Fruit fly (Drosophila melanogaster) whole organism, embryonic: ENCODE results near the gene CG46309.

ENCODE experiments used
- Asciz ChIP-seq: fragments of 200-800 bp; sonication (Bioruptor generic); optimal IDR thresholded peaks from 2 replicates; lab custom pipeline; 2017; ENCODE audit warnings: missing biosample characterization, mild to moderate bottlenecking, missing genetic modification characterization, missing genetic modification reagents
- Atf3 ChIP-seq: fragments of 200-800 bp; sonication (Bioruptor generic); optimal IDR thresholded peaks from 3 replicates; lab custom pipeline; 2016; ENCODE audit warnings: missing biosample characterization, missing genetic modification characterization
- Bdp1 ChIP-seq: fragments of 200-800 bp; sonication (Bioruptor generic); optimal IDR thresholded peaks from 3 replicates; lab custom pipeline; 2016; ENCODE audit warnings: missing biosample characterization, missing genetic modification characterization
- CG11696 ChIP-seq: fragments of 200-800 bp; sonication (Bioruptor generic); IDR thresholded peaks from 2 replicates; pipeline ENCODE4 v1.3.6; 2022; ENCODE audit warnings: missing biosample characterization, missing genetic modification characterization
- CG11723 ChIP-seq: fragments of 200-800 bp; sonication (Bioruptor generic); optimal IDR thresholded peaks from 2 replicates; lab custom pipeline; 2017; ENCODE audit warnings: missing biosample characterization, mild to moderate bottlenecking, missing genetic modification characterization
- CG12769 ChIP-seq: fragments of 200-800 bp; sonication (Bioruptor generic); optimal IDR thresholded peaks from 2 replicates; lab custom pipeline; 2019; ENCODE audit warnings: missing biosample characterization, mild to moderate bottlenecking, missing genetic modification characterization, moderate library complexity
- CG14667 ChIP-seq: fragments of 200-800 bp; sonication (Bioruptor generic); IDR thresholded peaks from 2 replicates; pipeline ENCODE4 v1.3.6; 2022; ENCODE audit warnings: missing biosample characterization, missing genetic modification characterization
- CG15011 ChIP-seq: fragments of 200-800 bp; sonication (Bioruptor generic); optimal IDR thresholded peaks from 3 replicates; lab custom pipeline; 2018; ENCODE audit warnings: missing biosample characterization, mild to moderate bottlenecking, missing genetic modification characterization
- CG15073 ChIP-seq: fragments of 200-800 bp; sonication (Bioruptor generic); optimal IDR thresholded peaks from 2 replicates; lab custom pipeline; 2016; ENCODE audit warnings: missing biosample characterization, missing genetic modification characterization
- CG16863 ChIP-seq: fragments of 200-800 bp; sonication (Bioruptor generic); optimal IDR thresholded peaks from 3 replicates; lab custom pipeline; 2016; ENCODE audit warnings: missing biosample characterization, missing genetic modification characterization
- CG4360 ChIP-seq: fragments of 200-800 bp; sonication (Bioruptor generic); IDR thresholded peaks from 2 replicates; pipeline ENCODE4 v1.3.6; 2022; ENCODE audit warnings: missing biosample characterization, missing genetic modification characterization
- CG6765 ChIP-seq: fragments of 200-800 bp; sonication (Bioruptor generic); optimal IDR thresholded peaks from 3 replicates; lab custom pipeline; 2017; ENCODE audit warnings: missing biosample characterization, mild to moderate bottlenecking, missing genetic modification characterization
- CG7372 ChIP-seq: fragments of 200-800 bp; sonication (Bioruptor generic); IDR thresholded peaks from 2 replicates; pipeline ENCODE4 v1.3.6; 2022; ENCODE audit warnings: missing biosample characterization, missing genetic modification characterization
- CG8924 ChIP-seq: fragments of 200-800 bp; optimal IDR thresholded peaks from 3 replicates; lab custom pipeline; 2019; ENCODE audit warnings: missing biosample characterization, mild to moderate bottlenecking, missing genetic modification characterization, moderate library complexity
- CTCF ChIP-seq: fragments of 200-800 bp; sonication (Bioruptor generic); optimal IDR thresholded peaks from 2 replicates; lab custom pipeline; 2017; ENCODE audit warnings: missing biosample characterization, mild to moderate bottlenecking, missing genetic modification characterization, moderate library complexity
- Doc3 ChIP-seq: fragments of 200-800 bp; sonication (Bioruptor generic); IDR thresholded peaks from 3 replicates; pipeline ENCODE4 v1.3.6; 2022; ENCODE audit warnings: missing biosample characterization, missing genetic modification characterization; ENCODE audit not compliant: partially characterized antibody
- Dp ChIP-seq: fragments of 200-800 bp; sonication (Bioruptor generic); optimal IDR thresholded peaks from 2 replicates; lab custom pipeline; 2018; ENCODE audit warnings: missing biosample characterization, mild to moderate bottlenecking, missing genetic modification characterization, moderate library complexity
- Drgx ChIP-seq: fragments of 200-800 bp; sonication (Bioruptor generic); IDR thresholded peaks from 2 replicates; pipeline ENCODE4 v1.3.6; 2022; ENCODE audit warnings: missing biosample characterization, missing genetic modification characterization
- Eip74EF ChIP-seq, 2 experiments: fragments of 200-800 bp in 1 of 2; fragments of >200 bp in 1 of 2; sonication (Bioruptor generic) in 1 of 2; optimal IDR thresholded peaks; 2 replicates each; lab custom pipeline; 2017 to 2019; ENCODE audit warnings: missing biosample characterization in 2 of 2, missing genetic modification characterization in 2 of 2, mild to moderate bottlenecking in 1 of 2, moderate library complexity in 1 of 2
- Hmx ChIP-seq: fragments of 200-800 bp; sonication (Bioruptor generic); optimal IDR thresholded peaks from 2 replicates; lab custom pipeline; 2016; ENCODE audit warnings: missing biosample characterization, missing genetic modification characterization
- Hr3 ChIP-seq: fragments of 200-800 bp; sonication (Bioruptor generic); optimal IDR thresholded peaks from 3 replicates; lab custom pipeline; 2016; ENCODE audit warnings: missing biosample characterization, missing genetic modification characterization
- Meics ChIP-seq: fragments of 200-800 bp; sonication (Bioruptor generic); optimal IDR thresholded peaks from 2 replicates; lab custom pipeline; 2017; ENCODE audit warnings: missing biosample characterization, mild to moderate bottlenecking, missing genetic modification characterization
- Mrtf ChIP-seq: fragments of 200-800 bp; sonication (Bioruptor generic); IDR thresholded peaks from 3 replicates; pipeline ENCODE4 v1.3.6; 2022; ENCODE audit warnings: missing biosample characterization, missing genetic modification characterization
- Myb ChIP-seq: fragments of 200-800 bp; sonication (Bioruptor generic); optimal IDR thresholded peaks from 2 replicates; lab custom pipeline; 2016; ENCODE audit warnings: missing biosample characterization, missing genetic modification characterization
- Nf-YB ChIP-seq: fragments of 200-800 bp; sonication (Bioruptor generic); optimal IDR thresholded peaks from 3 replicates; lab custom pipeline; 2019; ENCODE audit warnings: missing biosample characterization, mild to moderate bottlenecking, missing genetic modification characterization, moderate library complexity
- Poxn ChIP-seq: fragments of 200-800 bp; sonication (Bioruptor generic); IDR thresholded peaks from 2 replicates; pipeline ENCODE4 v1.3.6; 2022; ENCODE audit warnings: missing biosample characterization, missing genetic modification characterization
- Ravus ChIP-seq: fragments of 200-800 bp; sonication (Bioruptor generic); IDR thresholded peaks from 2 replicates; pipeline ENCODE4 v1.3.6; 2022; ENCODE audit warnings: missing biosample characterization, missing genetic modification characterization
- Ssrp ChIP-seq: fragments of 200-800 bp; sonication (Bioruptor generic); optimal IDR thresholded peaks from 2 replicates; lab custom pipeline; 2018; ENCODE audit warnings: missing biosample characterization, mild to moderate bottlenecking, missing genetic modification characterization, moderate library complexity
- bab2 ChIP-seq: fragments of 200-800 bp; sonication (Bioruptor generic); optimal IDR thresholded peaks from 2 replicates; lab custom pipeline; 2016; ENCODE audit warnings: missing biosample characterization, missing genetic modification characterization
- chm ChIP-seq: fragments of 200-800 bp; sonication (Bioruptor generic); IDR thresholded peaks from 2 replicates; pipeline ENCODE4 v1.3.6; 2022; ENCODE audit warnings: missing biosample characterization, missing genetic modification characterization
- danr ChIP-seq: fragments of 200-800 bp; sonication (Bioruptor generic); IDR thresholded peaks from 2 replicates; pipeline ENCODE4 v1.3.6; 2022; ENCODE audit warnings: missing biosample characterization, missing genetic modification characterization
- dm ChIP-seq: fragments of 200-800 bp; sonication (Bioruptor generic); optimal IDR thresholded peaks from 3 replicates; lab custom pipeline; 2016; ENCODE audit warnings: missing biosample characterization, missing genetic modification characterization
- dmrt99B ChIP-seq: fragments of 200-800 bp; sonication (Bioruptor generic); optimal IDR thresholded peaks from 2 replicates; lab custom pipeline; 2018; ENCODE audit warnings: missing biosample characterization, mild to moderate bottlenecking, missing genetic modification characterization, moderate library complexity
- emc ChIP-seq: fragments of 200-800 bp; sonication (Bioruptor generic); optimal IDR thresholded peaks from 2 replicates; lab custom pipeline; 2016; ENCODE audit warnings: missing biosample characterization, missing genetic modification characterization
- esg ChIP-seq: fragments of 200-800 bp; sonication (Bioruptor generic); conservative IDR thresholded peaks from 2 replicates; pipeline ENCODE4 v1.3.6; 2022; ENCODE audit warnings: missing biosample characterization, missing genetic modification characterization
- eve ChIP-seq, 2 experiments: fragments of >200 bp; optimal IDR thresholded peaks; 2 replicates each; lab custom pipeline; 2017; ENCODE audit warnings: missing biosample characterization in 2 of 2, missing genetic modification characterization in 2 of 2
- ewg ChIP-seq: fragments of 200-800 bp; sonication (Bioruptor generic); optimal IDR thresholded peaks from 3 replicates; lab custom pipeline; 2017; ENCODE audit warnings: mild to moderate bottlenecking, missing biosample characterization, missing genetic modification reagents, missing genetic modification characterization
- fd102C ChIP-seq: fragments of 200-800 bp; sonication (Bioruptor generic); optimal IDR thresholded peaks from 2 replicates; lab custom pipeline; 2018; ENCODE audit warnings: missing biosample characterization, mild to moderate bottlenecking, missing genetic modification characterization, moderate library complexity
- grau ChIP-seq: fragments of 200-800 bp; optimal IDR thresholded peaks from 3 replicates; lab custom pipeline; 2019; ENCODE audit warnings: missing biosample characterization, mild to moderate bottlenecking, missing genetic modification characterization, moderate library complexity
- gro ChIP-seq: fragments of 200-800 bp; sonication (Bioruptor generic); optimal IDR thresholded peaks from 2 replicates; lab custom pipeline; 2016; ENCODE audit warnings: missing biosample characterization, missing genetic modification characterization
- hb ChIP-seq: fragments of 200-800 bp; sonication (Bioruptor generic); IDR thresholded peaks from 3 replicates; pipeline ENCODE4 v1.3.6; 2022; ENCODE audit warnings: missing biosample characterization, missing genetic modification characterization; ENCODE audit not compliant: partially characterized antibody
- her ChIP-seq: fragments of 200-800 bp; sonication (Bioruptor generic); optimal IDR thresholded peaks from 2 replicates; lab custom pipeline; 2016; ENCODE audit warnings: missing biosample characterization, missing genetic modification characterization
- ken ChIP-seq: fragments of 200-800 bp; sonication (Bioruptor generic); IDR thresholded peaks from 3 replicates; pipeline ENCODE4 v1.3.6; 2022; ENCODE audit warnings: missing biosample characterization, missing genetic modification characterization
- knrl ChIP-seq: fragments of 200-800 bp; sonication (Bioruptor generic); IDR thresholded peaks from 3 replicates; pipeline ENCODE4 v1.3.6; 2022; ENCODE audit warnings: missing biosample characterization, missing genetic modification characterization; ENCODE audit not compliant: partially characterized antibody
- p53 ChIP-seq: fragments of 200-800 bp; sonication (Bioruptor generic); optimal IDR thresholded peaks from 2 replicates; lab custom pipeline; 2016; ENCODE audit warnings: missing biosample characterization, missing genetic modification characterization
- pfk ChIP-seq: fragments of 200-800 bp; sonication (Bioruptor generic); optimal IDR thresholded peaks from 2 replicates; lab custom pipeline; 2018; ENCODE audit warnings: missing biosample characterization, mild to moderate bottlenecking, missing genetic modification characterization, moderate library complexity
- salm ChIP-seq: fragments of 200-800 bp; sonication (Bioruptor generic); optimal IDR thresholded peaks from 2 replicates; lab custom pipeline; 2018; ENCODE audit warnings: missing biosample characterization, mild to moderate bottlenecking, missing genetic modification characterization
- slou ChIP-seq: fragments of 200-800 bp; sonication (Bioruptor generic); optimal IDR thresholded peaks from 3 replicates; lab custom pipeline; 2016; ENCODE audit warnings: missing biosample characterization, missing genetic modification characterization
- sob ChIP-seq: fragments of 200-800 bp; sonication (Bioruptor generic); IDR thresholded peaks from 2 replicates; pipeline ENCODE4 v1.3.6; 2022; ENCODE audit warnings: missing biosample characterization, missing genetic modification characterization
- ttk ChIP-seq: fragments of 200-800 bp; sonication (Bioruptor generic); IDR thresholded peaks from 2 replicates; pipeline ENCODE4 v2.1.2; 2022; ENCODE audit warnings: missing biosample characterization, missing genetic modification characterization
- zen ChIP-seq: fragments of 200-800 bp; sonication (Bioruptor generic); optimal IDR thresholded peaks from 3 replicates; lab custom pipeline; 2018; ENCODE audit warnings: missing biosample characterization, mild to moderate bottlenecking, missing genetic modification characterization, moderate library complexity

The CG46309 gene

dm6 chr2L:16286360-16287005, 34.9 kb upstream of the CG46309 start (continued):
- TF ChIP-seq slou (peak; percentile 32), pfk (peak; percentile 97), grau (tag; lab: Kevin White, UChicago) (peak; percentile 88), dm (GFP tag; lab: Kevin White, UChicago) (peak; percentile 69), CG15073 (GFP tag; lab: Kevin White, UChicago) (peak; percentile 98), zen (peak; percentile 82), CG6765 (GFP tag; lab: Kevin White, UChicago) (peak; percentile 81), ttk (GFP tag; lab: Robert Waterston, UW) (no peak), CG14667 (GFP tag; lab: Robert Waterston, UW) (no peak), danr (no peak), p53 (GFP tag; lab: Kevin White, UChicago) (no peak), Bdp1 (GFP tag; lab: Kevin White, UChicago) (peak; percentile 53), CG12769 (tag; lab: Kevin White, UChicago) (peak; percentile 73), Eip74EF (GFP tag; optimal IDR thresholded peaks at IDR 0.05; lab: Kevin White, UChicago) (peak in 1 of 2 experiments; percentile 66), CG4360 (no peak), Myb (GFP tag; lab: Kevin White, UChicago) (peak; percentile 72), ewg (GFP tag; lab: Kevin White, UChicago) (peak; percentile 66), Meics (peak; percentile 92), knrl (GFP tag; lab: Robert Waterston, UW) (no peak), Doc3 (no peak), CTCF (peak; percentile 12), Nf-YB (GFP tag; lab: Kevin White, UChicago) (peak; percentile 66), hb (GFP tag; lab: Robert Waterston, UW) (no peak), chm (GFP tag; lab: Robert Waterston, UW) (no peak), esg (GFP tag; lab: Robert Waterston, UW) (no peak), Mrtf (GFP tag; lab: Robert Waterston, UW) (no peak), bab2 (peak; percentile 84), Hr3 (GFP tag; lab: Kevin White, UChicago) (peak; percentile 79), ken (GFP tag; lab: Robert Waterston, UW) (no peak), eve (GFP tag; optimal IDR thresholded peaks at IDR 0.05; lab: Kevin White, UChicago) (no peak), Atf3 (GFP tag; lab: Kevin White, UChicago) (peak; percentile 85), Asciz (GFP tag; lab: Kevin White, UChicago) (peak; percentile 80), CG11723 (GFP tag; lab: Kevin White, UChicago) (peak; percentile 66), gro (GFP tag; lab: Kevin White, UChicago) (peak; percentile 69), Dp (no peak), CG15011 (GFP tag; lab: Kevin White, UChicago) (peak; percentile 81), salm (tag; lab: Kevin White, UChicago) (peak; percentile 75), CG16863 (GFP tag; lab: Kevin White, UChicago) (peak; percentile 73), dmrt99B (tag; lab: Kevin White, UChicago) (peak; percentile 85), Drgx (GFP tag; lab: Robert Waterston, UW) (no peak), Hmx (GFP tag; lab: Kevin White, UChicago) (peak; percentile 41), Ssrp (tag; lab: Kevin White, UChicago) (peak; percentile 67), fd102C (GFP tag; lab: Kevin White, UChicago) (no peak), sob (GFP tag; lab: Robert Waterston, UW) (no peak), Ravus (GFP tag; lab: Robert Waterston, UW) (no peak), emc (peak; percentile 61), CG11696 (GFP tag; lab: Robert Waterston, UW) (no peak), CG7372 (GFP tag; lab: Robert Waterston, UW) (no peak), her (peak; percentile 74), Poxn (GFP tag; lab: Robert Waterston, UW) (no peak), CG8924 (tag; lab: Kevin White, UChicago) (peak; percentile 87)
